Fruit fly (Drosophila melanogaster): ENCODE data around the gene Miro.
A peak's percentile ranks its signal among the peaks of the same experiment; 100 is the strongest.

Miro gene

DNA sequence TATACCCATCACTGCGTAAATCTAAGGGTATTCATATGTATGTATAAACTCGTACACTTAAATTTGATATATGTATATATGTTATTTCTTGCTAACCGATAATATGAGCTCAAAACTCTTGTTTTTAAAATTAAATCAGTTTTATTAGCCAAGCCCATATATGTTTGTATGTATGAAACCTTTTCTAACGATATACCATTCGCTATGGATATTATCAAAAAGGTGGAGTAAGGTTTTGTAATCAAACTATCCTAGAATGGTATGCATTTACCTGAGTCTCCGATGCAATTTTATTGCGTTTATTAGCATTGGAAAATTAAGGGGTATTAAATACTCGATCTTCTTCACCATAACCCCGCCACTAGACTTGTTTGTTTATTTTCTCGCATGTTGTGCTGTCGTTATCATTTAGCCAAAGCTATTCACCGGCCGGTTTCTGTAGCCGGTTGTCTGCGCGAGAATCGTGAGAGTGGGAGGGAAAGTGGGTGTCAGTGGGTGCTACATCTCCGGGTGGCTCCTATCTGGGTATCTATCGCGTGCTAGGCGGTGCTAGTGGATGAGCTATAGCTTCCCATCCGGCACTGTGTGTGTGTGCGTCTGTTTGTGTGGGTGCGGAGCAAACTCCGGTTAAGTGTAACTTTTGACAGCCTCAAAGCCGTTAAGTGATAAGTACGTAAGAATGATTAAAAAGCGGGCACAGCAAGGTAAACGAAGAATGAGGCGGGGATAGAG, 30.7 kb downstream of the Miro start (continued):
- TF ChIP-seq CG18599 (GFP tag; optimal IDR thresholded peaks at IDR 0.05) (peak; percentile 9), CG13123 (GFP tag; optimal IDR thresholded peaks at IDR 0.05) (no peak), Chrac-16 (GFP tag; optimal IDR thresholded peaks at IDR 0.05) (no peak), grn (GFP tag; optimal IDR thresholded peaks at IDR 0.05) (peak; percentile 31), CG16863 (GFP tag; optimal IDR thresholded peaks at IDR 0.05) (no peak), fd64A (GFP tag; optimal IDR thresholded peaks at IDR 0.05) (peak; percentile 6), CG4404 (GFP tag; IDR thresholded peaks at IDR 0.05) (no peak), CG2116 (GFP tag; optimal IDR thresholded peaks at IDR 0.05) (no peak), lilli (GFP tag; optimal IDR thresholded peaks at IDR 0.05) (peak; percentile 34), nau (GFP tag; optimal IDR thresholded peaks at IDR 0.05) (no peak), chif (GFP tag; optimal IDR thresholded peaks at IDR 0.05) (peak in 1 of 2 experiments; percentile 25), cato (GFP tag; optimal IDR thresholded peaks at IDR 0.05; ENCODE audit: borderline replicate concordance) (no peak), CG15073 (GFP tag; optimal IDR thresholded peaks at IDR 0.05) (no peak), cwo (GFP tag; optimal IDR thresholded peaks at IDR 0.05) (peak; percentile 70), luna (GFP tag; optimal IDR thresholded peaks at IDR 0.05) (no peak), run (tag; optimal IDR thresholded peaks at IDR 0.05) (no peak), CG5953 (GFP tag; IDR thresholded peaks at IDR 0.05) (no peak), sc (optimal IDR thresholded peaks at IDR 0.05) (no peak), sc (GFP tag; optimal IDR thresholded peaks at IDR 0.05) (no peak), sens (GFP tag) (peak; percentile 86), zfh2 (GFP tag; optimal IDR thresholded peaks at IDR 0.05) (no peak), Adf1 (GFP tag; IDR thresholded peaks at IDR 0.05) (no peak), HLHmδ (GFP tag; optimal IDR thresholded peaks at IDR 0.05) (no peak), ase (GFP tag; IDR thresholded peaks at IDR 0.05) (no peak), disco-r (GFP tag; optimal IDR thresholded peaks at IDR 0.05) (no peak), tio (GFP tag; optimal IDR thresholded peaks at IDR 0.05) (no peak), CG6175 (GFP tag; IDR thresholded peaks at IDR 0.05) (no peak), Sox100B (GFP tag; optimal IDR thresholded peaks at IDR 0.05) (peak; percentile 45), Blimp-1 (GFP tag; optimal IDR thresholded peaks at IDR 0.05) (peak; percentile 1), zfh1 (GFP tag; IDR thresholded peaks at IDR 0.05) (no peak), Rx (GFP tag; IDR thresholded peaks at IDR 0.05) (no peak), Med (GFP tag) (peak; percentile 49), CG7556 (GFP tag; optimal IDR thresholded peaks at IDR 0.05) (peak; percentile 55), unc-4 (GFP tag; IDR thresholded peaks at IDR 0.05; ENCODE audit: partially characterized antibody) (no peak), phol (tag; optimal IDR thresholded peaks at IDR 0.05) (peak; percentile 22), Deaf1 (tag; optimal IDR thresholded peaks at IDR 0.05) (no peak), CG13775 (GFP tag; optimal IDR thresholded peaks at IDR 0.05) (peak; percentile 21), Sry-β (GFP tag; optimal IDR thresholded peaks at IDR 0.05) (no peak), CG1529 (GFP tag; optimal IDR thresholded peaks at IDR 0.05) (no peak), grau (tag; optimal IDR thresholded peaks at IDR 0.05) (peak; percentile 17), Max (GFP tag; optimal IDR thresholded peaks at IDR 0.05) (no peak), ssp (GFP tag; IDR thresholded peaks at IDR 0.05) (no peak), fru (optimal IDR thresholded peaks at IDR 0.05) (no peak), Ravus (GFP tag; IDR thresholded peaks at IDR 0.05) (no peak), CG14667 (GFP tag; IDR thresholded peaks at IDR 0.05) (no peak), CG17829 (tag; optimal IDR thresholded peaks at IDR 0.05) (peak; percentile 3), CG12219 (GFP tag; optimal IDR thresholded peaks at IDR 0.05) (no peak), so (GFP tag; IDR thresholded peaks at IDR 0.05) (0 out of 3 replicates have a peak, but pooled peaks have one; percentile 42), az2 (GFP tag; optimal IDR thresholded peaks at IDR 0.05) (no peak), Camta (GFP tag; optimal IDR thresholded peaks at IDR 0.05) (no peak), C15 (GFP tag; IDR thresholded peaks at IDR 0.05) (no peak)

Data from whole organism, embryonic.